Worm (Caenorhabditis elegans) whole organism, young adult: ENCODE measurements around the gene srj-37.

Experiments used
- B0019.2 ChIP-seq: fragments of 200-800 bp; sonication (Bioruptor generic); conservative IDR thresholded peaks from 2 replicates; pipeline ENCODE4 v1.3.6; 2022; ENCODE audit warnings: missing genetic modification reagents, missing genetic modification characterization, missing compliant biosample characterization
- B0035.1 ChIP-seq: sonication (generic microtip); optimal IDR thresholded peaks from 2 replicates; lab custom pipeline; 2016; ENCODE audit warnings: missing genetic modification characterization, mild to moderate bottlenecking, missing compliant biosample characterization, missing genotype, missing genetic modification reagents
- C06A6.2 ChIP-seq: fragments of 200-800 bp; sonication (Bioruptor generic); conservative IDR thresholded peaks from 2 replicates; pipeline ENCODE4 v1.3.6; 2022; ENCODE audit warnings: missing genetic modification characterization, missing compliant biosample characterization
- C17E4.6 ChIP-seq: fragments of 200-800 bp; sonication (Bioruptor generic); IDR thresholded peaks from 2 replicates; pipeline ENCODE4 v1.3.6; 2022; ENCODE audit warnings: missing genetic modification reagents, missing genetic modification characterization, missing compliant biosample characterization
- F22D6.2 ChIP-seq: sonication (generic microtip); optimal IDR thresholded peaks from 2 replicates; lab custom pipeline; 2016; ENCODE audit warnings: mild to moderate bottlenecking, missing genetic modification characterization, missing compliant biosample characterization
- F37B4.10 ChIP-seq: fragments of 200-800 bp; sonication (Bioruptor generic); IDR thresholded peaks from 2 replicates; pipeline ENCODE4 v1.3.6; 2022; ENCODE audit warnings: missing genetic modification characterization, missing compliant biosample characterization
- F39B2.1 ChIP-seq: fragments of 200-800 bp; sonication (Bioruptor generic); IDR thresholded peaks from 2 replicates; pipeline ENCODE4 v1.3.6; 2022; ENCODE audit warnings: missing genetic modification reagents, missing genetic modification characterization, missing compliant biosample characterization
- F55B11.4 ChIP-seq: sonication (generic microtip); optimal IDR thresholded peaks from 2 replicates; lab custom pipeline; 2016; ENCODE audit warnings: missing compliant biosample characterization, missing genetic modification characterization, borderline replicate concordance; ENCODE audit not compliant: insufficient read depth
- F57A8.1 ChIP-seq: fragments of 200-800 bp; sonication (Bioruptor generic); optimal IDR thresholded peaks from 2 replicates; lab custom pipeline; 2018; ENCODE audit warnings: mild to moderate bottlenecking, missing genetic modification characterization, moderate library complexity, missing compliant biosample characterization
- F57C9.4 ChIP-seq: sonication (generic microtip); optimal IDR thresholded peaks from 2 replicates; lab custom pipeline; 2017; ENCODE audit warnings: mild to moderate bottlenecking, missing genetic modification characterization, missing compliant biosample characterization
- T26A5.8 ChIP-seq: sonication (generic microtip); optimal IDR thresholded peaks from 2 replicates; lab custom pipeline; 2016; ENCODE audit warnings: missing genetic modification characterization, missing compliant biosample characterization
- Y53F4B.3 ChIP-seq: fragments of 200-800 bp; sonication (Bioruptor generic); IDR thresholded peaks from 2 replicates; pipeline ENCODE4 v1.3.6; 2022; ENCODE audit warnings: missing genetic modification reagents, missing genetic modification characterization, missing compliant biosample characterization
- Y53G8AR.9 ChIP-seq: fragments of 200-800 bp; sonication (Bioruptor generic); conservative IDR thresholded peaks from 2 replicates; pipeline ENCODE4 v1.3.6; 2022; ENCODE audit warnings: missing genetic modification reagents, missing genetic modification characterization, missing compliant biosample characterization
- Y79H2A.3 ChIP-seq: fragments of 200-800 bp; sonication (Bioruptor generic); conservative IDR thresholded peaks from 2 replicates; pipeline ENCODE4 v1.3.6; 2022; ENCODE audit warnings: missing genetic modification reagents, missing genetic modification characterization, missing compliant biosample characterization
- Y95B8A.8 ChIP-seq: fragments of 200-800 bp; sonication (Bioruptor generic); IDR thresholded peaks from 2 replicates; pipeline ENCODE4 v1.3.6; 2022; ENCODE audit warnings: missing genetic modification reagents, missing genetic modification characterization, missing compliant biosample characterization
- akir-1 ChIP-seq: fragments of 200-800 bp; sonication (Bioruptor generic); optimal IDR thresholded peaks from 2 replicates; lab custom pipeline; 2018; ENCODE audit warnings: mild to moderate bottlenecking, missing genetic modification characterization, moderate library complexity, missing compliant biosample characterization
- athp-1 ChIP-seq: sonication (generic microtip); optimal IDR thresholded peaks from 2 replicates; lab custom pipeline; 2017; ENCODE audit warnings: mild to moderate bottlenecking, missing genetic modification characterization, missing compliant biosample characterization
- attf-6 ChIP-seq: fragments of 200-800 bp; sonication (Bioruptor generic); IDR thresholded peaks from 2 replicates; pipeline ENCODE4 v1.3.6; 2022; ENCODE audit warnings: missing genetic modification reagents, missing genetic modification characterization, missing compliant biosample characterization
- bed-2 ChIP-seq: fragments of 200-800 bp; sonication (Bioruptor generic); IDR thresholded peaks from 2 replicates; pipeline ENCODE4 v1.3.6; 2022; ENCODE audit warnings: missing genetic modification reagents, missing genetic modification characterization, missing compliant biosample characterization
- die-1 ChIP-seq: sonication (generic microtip); optimal IDR thresholded peaks from 2 replicates; lab custom pipeline; 2016; ENCODE audit warnings: missing genotype, mild to moderate bottlenecking, missing genetic modification characterization, missing compliant biosample characterization
- dox-1 ChIP-seq: fragments of 200-800 bp; sonication (Bioruptor generic); IDR thresholded peaks from 2 replicates; pipeline ENCODE4 v1.3.6; 2022; ENCODE audit warnings: missing genetic modification reagents, missing genetic modification characterization, missing compliant biosample characterization
- dpff-1 ChIP-seq: sonication (generic microtip); optimal IDR thresholded peaks from 2 replicates; lab custom pipeline; 2017; ENCODE audit warnings: mild to moderate bottlenecking, missing genetic modification characterization, missing compliant biosample characterization
- egl-18 ChIP-seq: fragments of 200-800 bp; sonication (Bioruptor generic); IDR thresholded peaks from 2 replicates; pipeline ENCODE4 v1.3.6; 2022; ENCODE audit warnings: missing genetic modification reagents, missing genetic modification characterization, missing compliant biosample characterization
- egrh-3 ChIP-seq: fragments of 200-800 bp; sonication (Bioruptor generic); IDR thresholded peaks from 2 replicates; pipeline ENCODE4 v1.3.6; 2022; ENCODE audit warnings: missing genetic modification reagents, missing genetic modification characterization, missing compliant biosample characterization
- hlh-12 ChIP-seq: sonication (generic microtip); optimal IDR thresholded peaks from 2 replicates; lab custom pipeline; 2016; ENCODE audit warnings: missing genetic modification characterization, missing compliant biosample characterization
- hmg-20 ChIP-seq: fragments of 200-800 bp; sonication (Bioruptor generic); IDR thresholded peaks from 2 replicates; pipeline ENCODE4 v1.3.6; 2022; ENCODE audit warnings: missing genetic modification reagents, missing genetic modification characterization, missing compliant biosample characterization
- hsf-1 ChIP-seq: fragments of 200-800 bp; sonication (Bioruptor generic); IDR thresholded peaks from 2 replicates; pipeline ENCODE4 v1.3.6; 2022; ENCODE audit warnings: missing genetic modification reagents, missing genetic modification characterization, missing compliant biosample characterization
- nfya-1 ChIP-seq: sonication (generic microtip); optimal IDR thresholded peaks from 2 replicates; lab custom pipeline; 2017; ENCODE audit warnings: antibody characterized with exemption, missing compliant biosample characterization, missing genetic modification characterization, borderline replicate concordance; ENCODE audit not compliant: insufficient read depth
- nfya-2 ChIP-seq: fragments of 200-800 bp; sonication (Bioruptor generic); IDR thresholded peaks from 2 replicates; pipeline ENCODE4 v1.3.6; 2022; ENCODE audit warnings: missing genetic modification reagents, missing genetic modification characterization, missing compliant biosample characterization
- rec-8 ChIP-seq, 2 experiments: sonication (generic microtip); optimal IDR thresholded peaks; 2 replicates each; lab custom pipeline; 2016; ENCODE audit warnings: mild to moderate bottlenecking in 2 of 2, missing genetic modification characterization in 2 of 2, missing genetic modification reagents in 2 of 2, missing genotype in 2 of 2, missing biosample characterization in 1 of 2, missing compliant biosample characterization in 1 of 2, moderate library complexity in 1 of 2
- rpc-1 ChIP-seq, 2 experiments: fragments of 150-350 bp in 1 of 2; sonication (generic microtip) in 1 of 2; optimal IDR thresholded peaks; 2 replicates each; lab custom pipeline; 2014 to 2018; ENCODE audit warnings: missing biosample characterization in 1 of 2, missing genetic modification characterization in 1 of 2, missing genetic modification reagents in 1 of 2, missing genotype in 1 of 2
- snpc-1.1 ChIP-seq: sonication (generic microtip); optimal IDR thresholded peaks from 2 replicates; lab custom pipeline; 2017; ENCODE audit warnings: missing genetic modification characterization, mild to moderate bottlenecking, missing compliant biosample characterization, antibody characterized with exemption, moderate library complexity, missing genotype, missing genetic modification reagents; ENCODE audit not compliant: insufficient read depth
- snpc-1.3 ChIP-seq: sonication (generic microtip); optimal IDR thresholded peaks from 2 replicates; lab custom pipeline; 2017; ENCODE audit warnings: missing genetic modification characterization, mild to moderate bottlenecking, missing compliant biosample characterization, antibody characterized with exemption, moderate library complexity, missing genotype, missing genetic modification reagents; ENCODE audit not compliant: insufficient read depth
- unc-130 ChIP-seq: sonication (generic microtip); optimal IDR thresholded peaks from 2 replicates; lab custom pipeline; 2016; ENCODE audit warnings: missing genetic modification reagents, missing genetic modification characterization, missing compliant biosample characterization
- ztf-25 ChIP-seq: fragments of 200-800 bp; sonication (Bioruptor generic); IDR thresholded peaks from 2 replicates; pipeline ENCODE4 v1.3.6; 2022; ENCODE audit warnings: missing genetic modification reagents, missing genetic modification characterization, missing compliant biosample characterization

Gene srj-37

DNA sequence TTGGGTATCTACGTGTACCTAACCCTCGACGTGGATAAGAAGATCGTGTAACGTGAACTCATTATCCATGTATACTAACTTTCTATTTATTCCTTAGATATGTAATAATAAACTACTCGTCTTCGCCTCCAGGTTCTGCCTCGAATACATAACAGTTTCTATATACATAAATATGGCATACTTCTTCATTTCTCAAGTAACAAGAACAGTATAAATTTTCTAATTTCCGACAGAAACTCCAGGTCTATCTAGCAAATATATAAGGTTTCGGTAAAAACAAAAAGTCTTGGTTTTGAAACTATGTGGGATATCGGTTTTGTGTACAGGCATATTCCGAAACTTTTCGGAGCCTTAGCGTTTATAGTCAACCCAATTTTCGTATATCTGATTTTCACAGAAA lies at the start of gene srj-37:
srj-37 (plus strand) TSS at position 301 of the 400 bp plus-strand sequence.
- TF ChIP-seq nfya-2 (GFP tag; lab: Robert Waterston, UW) (no peak), egl-18 (GFP tag; lab: Robert Waterston, UW) (no peak), Y79H2A.3 (GFP tag; lab: Robert Waterston, UW) (no peak), unc-130 (GFP tag; lab: Kevin White, UChicago) (no peak)

DNA sequence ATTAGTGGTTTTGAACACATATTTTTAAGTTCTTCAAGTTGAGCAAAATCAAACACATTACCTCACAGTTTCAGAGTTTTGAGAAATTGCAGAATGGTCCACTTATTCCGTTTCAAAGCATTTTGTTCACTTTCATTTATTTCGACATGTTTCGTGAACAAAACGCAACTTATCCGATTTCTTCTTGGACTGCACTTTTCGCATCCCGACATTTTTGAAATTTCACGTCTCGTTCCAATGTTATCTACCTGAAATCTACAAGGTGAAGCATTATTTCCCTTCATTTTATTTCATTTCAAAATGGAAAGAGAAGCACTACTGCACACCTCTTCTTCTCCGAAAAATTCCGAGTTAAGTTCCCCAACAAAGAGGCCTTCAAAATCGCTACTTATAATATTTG lies 48.2 kb upstream of the srj-37 start, which contains the start of gene ZK488.6:
ZK488.6 (plus strand) TSS at position 301 of the 400 bp plus-strand sequence.
- TF ChIP-seq F55B11.4: no peak
- no peak for TF ChIP-seq B0019.2 (GFP tag; lab: Robert Waterston, UW)
- TF ChIP-seq dox-1 (GFP tag; lab: Robert Waterston, UW): no peak
- no peak for TF ChIP-seq T26A5.8
- TF ChIP-seq C17E4.6: no peak
- TF ChIP-seq egrh-3 (GFP tag; lab: Robert Waterston, UW): no peak
- no peak for TF ChIP-seq bed-2
- TF ChIP-seq, all 124 proteins: peak for 0

DNA sequence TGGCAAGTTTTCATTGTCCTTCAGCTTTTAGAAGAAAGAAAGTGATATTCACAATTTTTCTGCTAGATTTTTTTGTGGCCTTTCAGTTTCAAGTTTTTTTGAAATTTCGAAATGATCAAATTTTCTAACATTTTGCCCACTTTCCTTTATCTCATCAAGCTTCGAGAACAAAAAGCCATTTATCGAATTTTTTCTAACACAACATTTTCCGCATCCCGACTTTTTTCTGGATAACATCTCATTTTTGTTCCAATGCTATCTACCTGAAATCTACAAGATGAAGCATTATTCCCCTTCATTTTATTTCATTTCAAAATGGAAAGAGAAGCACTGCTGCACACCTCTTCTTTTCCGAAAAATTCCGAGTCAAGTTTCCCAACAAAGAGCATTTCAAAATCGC lies 45.5 kb upstream of the srj-37 start, which contains the start of gene ZK488.5:
ZK488.5 (plus strand) TSS at position 301 of the 400 bp plus-strand sequence.
- TF ChIP-seq ztf-25 (GFP tag; lab: Robert Waterston, UW) (no peak), athp-1 (tag; lab: Kevin White, UChicago) (no peak), hsf-1 (no peak), F57C9.4 (tag; lab: Kevin White, UChicago) (no peak), Y53G8AR.9 (GFP tag; lab: Robert Waterston, UW) (no peak)

DNA sequence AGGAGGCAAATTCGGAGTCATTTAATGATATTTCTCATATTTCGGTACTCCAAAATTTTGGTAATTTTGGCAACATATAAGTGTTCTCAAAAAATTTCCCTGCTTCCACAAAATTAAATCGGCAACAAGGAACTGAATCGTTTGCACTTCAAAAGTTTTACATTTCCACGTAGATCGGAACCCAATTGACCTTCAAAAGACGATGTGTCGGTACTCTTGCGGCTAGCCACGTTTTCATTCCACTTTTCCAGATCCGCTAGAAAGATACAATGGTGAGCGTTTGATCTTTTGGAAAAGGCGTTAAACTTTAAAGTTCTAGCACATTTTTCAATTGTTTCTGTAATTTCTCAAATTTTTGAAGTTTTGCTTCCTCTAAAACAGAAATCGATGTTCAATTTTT lies 41.5 kb upstream of the srj-37 start:
- TF ChIP-seq F57A8.1 (GFP tag; lab: Kevin White, UChicago) (no peak), akir-1 (GFP tag; lab: Kevin White, UChicago) (no peak), snpc-1.1 (tag; lab: Kevin White, UChicago) (no peak), attf-6 (GFP tag; lab: Robert Waterston, UW) (no peak), rec-8 (tag; optimal IDR thresholded peaks at IDR 0.05; lab: Kevin White, UChicago) (no peak), B0035.1 (tag; lab: Kevin White, UChicago) (no peak), rpc-1 (optimal IDR thresholded peaks at IDR 0.05; lab: Kevin White, UChicago) (no peak), rpc-1 (tag; optimal IDR thresholded peaks at IDR 0.05; lab: Kevin White, UChicago) (no peak), F37B4.10 (GFP tag; lab: Robert Waterston, UW) (no peak), Y53F4B.3 (no peak), dpff-1 (tag; lab: Kevin White, UChicago) (no peak), Y95B8A.8 (GFP tag; lab: Robert Waterston, UW) (no peak), bed-2 (no peak), C06A6.2 (GFP tag; lab: Robert Waterston, UW) (no peak), hlh-12 (tag; lab: Kevin White, UChicago) (no peak), F22D6.2 (tag; lab: Kevin White, UChicago) (no peak), F39B2.1 (GFP tag; lab: Robert Waterston, UW) (no peak), nfya-1 (tag; lab: Kevin White, UChicago) (no peak), hmg-20 (GFP tag; lab: Robert Waterston, UW) (no peak), die-1 (no peak), snpc-1.3 (tag; lab: Kevin White, UChicago) (no peak)
- TF ChIP-seq, all 124 proteins: peak for 0
